Fruit fly (Drosophila melanogaster): ENCODE data around the gene PolG1.
A peak's percentile ranks its signal among the peaks of the same experiment; 100 is the strongest.

PolG1 gene

DNA sequence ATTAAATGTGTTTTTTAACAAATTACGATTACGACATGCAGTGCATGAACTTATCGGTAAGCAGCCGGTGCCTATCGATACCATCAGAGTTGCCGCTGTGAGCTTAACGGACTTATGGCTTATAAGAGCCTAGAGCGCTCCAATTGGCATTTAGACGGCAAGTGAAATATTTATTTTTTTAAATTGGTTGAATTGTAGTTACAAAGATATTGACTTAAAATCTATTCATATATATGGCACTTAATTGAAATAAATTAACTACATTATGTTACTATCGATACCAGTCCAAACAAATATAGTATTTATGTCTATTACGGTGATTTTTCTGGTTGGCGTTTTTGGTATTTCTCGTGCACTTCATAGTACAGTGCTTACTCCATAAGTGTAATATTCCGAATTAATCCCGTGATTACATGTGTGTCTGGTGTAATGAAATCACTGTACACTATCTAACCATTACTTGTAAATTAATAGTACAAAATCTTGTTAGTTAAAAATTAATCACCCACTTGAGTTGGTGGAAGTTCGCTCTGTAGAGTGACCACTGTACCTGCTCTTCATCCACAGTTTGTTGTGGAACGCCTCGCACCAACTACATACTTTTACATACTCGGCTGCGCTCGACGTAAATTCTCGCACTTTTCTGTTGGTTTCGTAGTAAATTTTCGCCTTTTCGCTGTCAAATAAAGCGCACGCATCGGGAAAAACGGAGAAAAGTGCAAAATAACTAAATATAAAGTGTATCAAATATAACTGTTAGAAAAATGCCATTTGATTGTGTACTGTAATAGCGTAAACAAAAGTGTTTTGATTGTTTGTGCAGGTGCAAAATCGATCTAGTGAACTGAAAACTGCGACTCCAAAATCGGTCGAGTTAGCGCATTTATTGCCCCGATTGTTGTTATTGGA, 7.7 kb upstream of the PolG1 start, which contains the start of the genes mRpS23 and CenG1A (continued):
- peak; percentile 100 for TF ChIP-seq CG3847 (GFP tag; IDR thresholded peaks at IDR 0.05)
- TF ChIP-seq MESR4 (GFP tag; optimal IDR thresholded peaks at IDR 0.05) = peak; percentile 99
- TF ChIP-seq CG31441 (GFP tag; IDR thresholded peaks at IDR 0.05) = peak; percentile 99
- peak; percentile 14 for TF ChIP-seq cg (GFP tag; optimal IDR thresholded peaks at IDR 0.05)
- no peak for TF ChIP-seq br (optimal IDR thresholded peaks at IDR 0.05)
- TF ChIP-seq ab (GFP tag; optimal IDR thresholded peaks at IDR 0.05) = peak; percentile 99
- peak; percentile 100 for TF ChIP-seq Oli (tag; optimal IDR thresholded peaks at IDR 0.05)
- peak; percentile 100 for TF ChIP-seq bsh (GFP tag; optimal IDR thresholded peaks at IDR 0.05)
- peak; percentile 79 for TF ChIP-seq CG16813 (GFP tag; IDR thresholded peaks at IDR 0.05; ENCODE audit: partially characterized antibody)
- peak; percentile 100 for TF ChIP-seq Bteb2 (GFP tag; optimal IDR thresholded peaks at IDR 0.05)
- peak; percentile 100 for TF ChIP-seq az2 (GFP tag; optimal IDR thresholded peaks at IDR 0.05)
- TF ChIP-seq fd3F (GFP tag; optimal IDR thresholded peaks at IDR 0.05) = peak; percentile 100
- peak; percentile 100 for TF ChIP-seq CG6765 (GFP tag; optimal IDR thresholded peaks at IDR 0.05)
- TF ChIP-seq CG16815 (GFP tag; optimal IDR thresholded peaks at IDR 0.05) = peak; percentile 100
- peak; percentile 95 for TF ChIP-seq CG4360 (GFP tag; IDR thresholded peaks at IDR 0.05)
- peak; percentile 100 for TF ChIP-seq crc (GFP tag; optimal IDR thresholded peaks at IDR 0.05)
- peak in 1 of 2 experiments; percentile 97 for TF ChIP-seq Hr78 (GFP tag; optimal IDR thresholded peaks at IDR 0.05)
- peak; percentile 100 for TF ChIP-seq CG4404 (GFP tag; IDR thresholded peaks at IDR 0.05)
- peak; percentile 100 for TF ChIP-seq Awh (GFP tag; IDR thresholded peaks at IDR 0.05)
- peak; percentile 98 for TF ChIP-seq trem (tag; optimal IDR thresholded peaks at IDR 0.05)
- TF ChIP-seq bbx (GFP tag; IDR thresholded peaks at IDR 0.05; ENCODE audit: partially characterized antibody) = peak; percentile 64; the same call in 1 of the 2 replicates
- peak; percentile 99 for TF ChIP-seq CG11504 (tag; optimal IDR thresholded peaks at IDR 0.05)
- TF ChIP-seq Lpt (GFP tag; optimal IDR thresholded peaks at IDR 0.05) = no peak
- peak; percentile 100 for TF ChIP-seq chm (GFP tag; IDR thresholded peaks at IDR 0.05)
- peak; percentile 99 for TF ChIP-seq shn (GFP tag; optimal IDR thresholded peaks at IDR 0.05)
- peak; percentile 100 for TF ChIP-seq Dip3 (GFP tag; optimal IDR thresholded peaks at IDR 0.05)
- peak; percentile 99 for TF ChIP-seq CG13775 (GFP tag; optimal IDR thresholded peaks at IDR 0.05)
- TF ChIP-seq CG12104 (GFP tag; optimal IDR thresholded peaks at IDR 0.05) = peak; percentile 99
- peak; percentile 100 for TF ChIP-seq maf-S (GFP tag; optimal IDR thresholded peaks at IDR 0.05)
- TF ChIP-seq pita (GFP tag; optimal IDR thresholded peaks at IDR 0.05) = no peak
- TF ChIP-seq CG3407 (GFP tag; optimal IDR thresholded peaks at IDR 0.05) = peak; percentile 99
- peak; percentile 97 for TF ChIP-seq Ets97D (GFP tag; optimal IDR thresholded peaks at IDR 0.05)
- TF ChIP-seq CG17186 (GFP tag; optimal IDR thresholded peaks at IDR 0.05) = peak; percentile 98
- TF ChIP-seq CG7839 (tag; optimal IDR thresholded peaks at IDR 0.05) = peak; percentile 100
- TF ChIP-seq dimm (GFP tag; IDR thresholded peaks at IDR 0.05) = peak; percentile 99
- TF ChIP-seq D19A (tag; optimal IDR thresholded peaks at IDR 0.05) = peak; percentile 98
- peak; percentile 100 for TF ChIP-seq Med (GFP tag)
- TF ChIP-seq lmd (GFP tag; IDR thresholded peaks at IDR 0.05) = peak; percentile 100
- TF ChIP-seq hb (GFP tag; IDR thresholded peaks at IDR 0.05; ENCODE audit: partially characterized antibody) = peak; percentile 83
- peak; percentile 100 for TF ChIP-seq CG5953 (GFP tag; IDR thresholded peaks at IDR 0.05)
- peak; percentile 100 for TF ChIP-seq unpg (GFP tag; optimal IDR thresholded peaks at IDR 0.05)
- peak; percentile 100 for TF ChIP-seq org-1 (GFP tag; optimal IDR thresholded peaks at IDR 0.05)
- TF ChIP-seq Eip74EF (GFP tag; optimal IDR thresholded peaks at IDR 0.05) = peak in 1 of 2 experiments; percentile 100
- peak; percentile 100 for TF ChIP-seq Nf-YA (GFP tag; IDR thresholded peaks at IDR 0.05)
- TF ChIP-seq CG7372 (GFP tag; IDR thresholded peaks at IDR 0.05) = peak; percentile 100
- peak; percentile 99 for TF ChIP-seq slou (GFP tag; optimal IDR thresholded peaks at IDR 0.05)
- TF ChIP-seq Doc3 (GFP tag; IDR thresholded peaks at IDR 0.05; ENCODE audit: partially characterized antibody) = peak; percentile 84
- TF ChIP-seq CG13296 (GFP tag; optimal IDR thresholded peaks at IDR 0.05) = peak; percentile 100

Measured in whole organism, embryonic.